Fruit fly (Drosophila melanogaster): ENCODE measurements around the gene CG8813.
A peak's percentile ranks its signal among the peaks of the same experiment; 100 is the strongest.

Gene CG8813

DNA sequence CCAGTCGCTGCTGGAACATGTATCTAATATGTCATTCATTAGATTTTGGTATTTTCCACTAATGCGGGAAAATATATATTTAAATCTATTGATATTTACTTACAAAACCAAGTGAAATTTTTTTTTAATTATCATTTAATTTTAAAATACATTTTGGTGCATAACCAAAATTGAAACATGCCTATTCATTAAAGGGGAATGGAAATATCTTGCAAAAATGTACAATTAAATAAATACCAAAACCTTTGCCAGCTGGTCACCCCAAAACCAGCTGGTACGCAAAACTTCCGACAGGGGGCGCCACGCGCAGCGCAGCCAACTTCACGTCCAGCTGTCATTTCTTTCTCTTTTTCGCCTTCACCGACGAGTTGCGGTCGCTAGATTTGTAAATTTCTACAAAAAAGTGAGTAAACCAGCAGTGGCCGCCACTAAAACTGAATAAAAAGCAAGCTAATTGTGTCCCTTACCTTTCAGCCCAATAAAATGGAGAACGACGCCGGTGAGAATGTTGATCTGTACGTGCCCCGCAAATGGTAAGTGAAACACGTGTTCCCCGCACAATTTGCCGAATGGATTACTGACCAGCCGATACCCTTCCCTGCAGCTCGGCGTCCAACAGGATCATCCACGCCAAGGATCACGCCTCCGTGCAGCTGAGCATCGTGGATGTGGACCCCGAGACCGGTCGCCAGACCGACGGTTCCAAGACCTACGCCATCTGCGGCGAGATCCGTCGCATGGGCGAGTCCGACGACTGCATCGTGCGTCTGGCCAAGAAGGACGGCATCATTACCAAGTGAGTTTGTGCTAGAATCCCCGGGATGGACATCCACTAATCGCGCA is 13.5 kb upstream of the CG8813 start, which contains the start of the genes CG3104 and RpS21 (continued):
- TF ChIP-seq org-1 (GFP tag; optimal IDR thresholded peaks at IDR 0.05) (peak; percentile 63), MTF-1 (GFP tag; optimal IDR thresholded peaks at IDR 0.05; ENCODE audit: borderline replicate concordance) (peak; percentile 94), CG4424 (GFP tag; optimal IDR thresholded peaks at IDR 0.05) (peak; percentile 84), CG3163 (GFP tag; optimal IDR thresholded peaks at IDR 0.05) (peak; percentile 68), Dad (GFP tag; optimal IDR thresholded peaks at IDR 0.05) (peak; percentile 77), CG8388 (GFP tag; optimal IDR thresholded peaks at IDR 0.05) (peak; percentile 55), CG12942 (GFP tag; optimal IDR thresholded peaks at IDR 0.05) (peak; percentile 76), CG15696 (tag; optimal IDR thresholded peaks at IDR 0.05) (peak; percentile 69), Six4 (GFP tag; optimal IDR thresholded peaks at IDR 0.05) (peak; percentile 74), dm (GFP tag; optimal IDR thresholded peaks at IDR 0.05) (peak; percentile 95), Nf-YA (GFP tag; IDR thresholded peaks at IDR 0.05) (peak; percentile 70; the same call in 1 of the 2 replicates), dan (GFP tag; IDR thresholded peaks at IDR 0.05) (no peak), CG12219 (GFP tag; optimal IDR thresholded peaks at IDR 0.05) (peak; percentile 61), gem (tag; optimal IDR thresholded peaks at IDR 0.05) (peak; percentile 61), Mes4 (GFP tag; optimal IDR thresholded peaks at IDR 0.05) (peak; percentile 88), Max (GFP tag; optimal IDR thresholded peaks at IDR 0.05) (peak; percentile 89), zen2 (GFP tag; IDR thresholded peaks at IDR 0.05; ENCODE audit: partially characterized antibody) (no peak; the same call in 2 of the 3 replicates), CG10565 (GFP tag; optimal IDR thresholded peaks at IDR 0.05) (peak; percentile 66), Sry-δ (GFP tag; optimal IDR thresholded peaks at IDR 0.05) (peak; percentile 59), CG4707 (GFP tag; optimal IDR thresholded peaks at IDR 0.05) (peak; percentile 69), bigmax (GFP tag; optimal IDR thresholded peaks at IDR 0.05) (peak; percentile 63), CG14965 (GFP tag; optimal IDR thresholded peaks at IDR 0.05; ENCODE audit: borderline replicate concordance) (no peak), CG10543 (GFP tag; optimal IDR thresholded peaks at IDR 0.05) (peak; percentile 95), p53 (GFP tag; optimal IDR thresholded peaks at IDR 0.05) (peak; percentile 77), sim (GFP tag; IDR thresholded peaks at IDR 0.05) (peak; percentile 77), CG4404 (GFP tag; IDR thresholded peaks at IDR 0.05) (peak; percentile 59; the same call in 1 of the 2 replicates), CG11085 (GFP tag; IDR thresholded peaks at IDR 0.05) (peak; percentile 95), row (GFP tag; IDR thresholded peaks at IDR 0.05) (peak; percentile 91), CG7987 (GFP tag; optimal IDR thresholded peaks at IDR 0.05) (peak; percentile 96), HLH54F (GFP tag; optimal IDR thresholded peaks at IDR 0.05) (peak; percentile 88), prd (optimal IDR thresholded peaks at IDR 0.05) (no peak), prd (GFP tag; IDR thresholded peaks at IDR 0.05) (peak; percentile 82)

DNA sequence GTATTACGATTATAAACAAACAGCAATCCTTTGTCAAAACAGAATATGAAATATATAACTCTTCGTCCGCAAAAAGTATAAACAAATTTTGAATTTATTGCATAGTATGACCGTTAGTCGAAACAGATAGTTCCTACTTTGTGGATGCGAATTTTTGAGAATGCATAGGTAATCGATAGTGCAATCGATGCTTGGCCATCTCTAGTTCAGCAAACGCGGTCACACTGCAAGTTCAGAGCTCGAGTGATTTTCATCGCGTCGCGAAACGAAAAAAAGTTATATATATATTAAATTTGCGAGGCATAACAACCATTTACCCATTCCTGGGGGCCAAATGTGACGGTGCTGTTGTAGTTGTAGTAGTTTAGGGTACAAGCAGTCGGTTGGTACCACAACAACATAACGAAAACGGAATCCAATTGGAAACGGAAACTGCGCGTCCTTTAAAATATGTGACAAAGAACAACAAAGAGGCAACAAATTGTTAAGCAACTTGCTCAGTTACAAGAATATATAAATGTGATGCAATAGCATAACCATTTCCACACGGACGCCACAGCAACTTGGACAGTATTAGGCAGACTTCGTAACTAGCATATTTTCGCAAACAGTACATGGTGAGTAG is 12.4 kb upstream of the CG8813 start, which contains the start of gene CG2991:
CG2991 (plus strand) TSS at position 205 of the 625 bp plus-strand sequence.
- TF ChIP-seq CG10431 (GFP tag; optimal IDR thresholded peaks at IDR 0.05) (peak; percentile 36), CG15601 (tag; optimal IDR thresholded peaks at IDR 0.05) (peak; percentile 35), Myb (GFP tag; optimal IDR thresholded peaks at IDR 0.05) (peak; percentile 56), CG12104 (GFP tag; optimal IDR thresholded peaks at IDR 0.05) (peak; percentile 16), CG1529 (GFP tag; optimal IDR thresholded peaks at IDR 0.05) (no peak), nmo (GFP tag; optimal IDR thresholded peaks at IDR 0.05) (peak; percentile 56), Xbp1 (GFP tag; optimal IDR thresholded peaks at IDR 0.05) (peak; percentile 28), Xrp1 (GFP tag; IDR thresholded peaks at IDR 0.05) (no peak), Meics (GFP tag; optimal IDR thresholded peaks at IDR 0.05) (peak; percentile 31), CG6765 (GFP tag; optimal IDR thresholded peaks at IDR 0.05) (no peak), wor (GFP tag; IDR thresholded peaks at IDR 0.05) (no peak), CG8924 (tag; optimal IDR thresholded peaks at IDR 0.05) (peak; percentile 77), gem (tag; optimal IDR thresholded peaks at IDR 0.05) (peak; percentile 11), BtbVII (GFP tag; optimal IDR thresholded peaks at IDR 0.05) (peak; percentile 29), CG14710 (tag; optimal IDR thresholded peaks at IDR 0.05) (peak; percentile 60), Sry-β (GFP tag; optimal IDR thresholded peaks at IDR 0.05) (peak; percentile 2), Dll (GFP tag; IDR thresholded peaks at IDR 0.05; ENCODE audit: partially characterized antibody) (peak; percentile 83), Doc3 (GFP tag; IDR thresholded peaks at IDR 0.05; ENCODE audit: partially characterized antibody) (peak; percentile 74)
